Fruit fly (Drosophila melanogaster) whole organism, embryonic: Measurements from ENCODE around the gene Drice.

Experiments
- Awh ChIP-seq: fragments of 200-800 bp; sonication (Bioruptor generic); IDR thresholded peaks from 2 replicates; pipeline ENCODE4, ENCODE4 v1.3.6; 2022; ENCODE audit warnings: missing biosample characterization, missing genetic modification characterization
- BtbVII ChIP-seq: fragments of 200-800 bp; sonication (Bioruptor generic); optimal IDR thresholded peaks from 3 replicates; lab custom pipeline; 2017; ENCODE audit warnings: missing biosample characterization, mild to moderate bottlenecking, missing genetic modification characterization
- CG10543 ChIP-seq: fragments of 200-800 bp; sonication (Bioruptor generic); optimal IDR thresholded peaks from 3 replicates; lab custom pipeline; 2017; ENCODE audit warnings: missing biosample characterization, mild to moderate bottlenecking, missing genetic modification characterization, moderate library complexity
- CG11085 ChIP-seq: fragments of 200-800 bp; sonication (Bioruptor generic); IDR thresholded peaks from 2 replicates; pipeline ENCODE4 v1.3.6; 2022; ENCODE audit warnings: missing biosample characterization, missing genetic modification characterization
- CG12104 ChIP-seq: fragments of 200-800 bp; sonication (Bioruptor generic); optimal IDR thresholded peaks from 3 replicates; lab custom pipeline; 2016; ENCODE audit warnings: missing biosample characterization, missing genetic modification characterization
- CG12219 ChIP-seq: fragments of 200-800 bp; sonication (Bioruptor generic); optimal IDR thresholded peaks from 3 replicates; lab custom pipeline; 2018; ENCODE audit warnings: missing biosample characterization, mild to moderate bottlenecking, missing genetic modification characterization
- CG15269 ChIP-seq: fragments of 200-800 bp; sonication (Bioruptor generic); optimal IDR thresholded peaks from 2 replicates; lab custom pipeline; 2018; ENCODE audit warnings: missing biosample characterization, mild to moderate bottlenecking, missing genetic modification characterization, moderate library complexity
- CG17328 ChIP-seq: fragments of 200-800 bp; sonication (Bioruptor generic); IDR thresholded peaks from 2 replicates; pipeline ENCODE4 v1.3.6; 2022; ENCODE audit warnings: missing biosample characterization, missing genetic modification characterization
- CG17359 ChIP-seq: fragments of 200-800 bp; sonication (Bioruptor generic); optimal IDR thresholded peaks from 3 replicates; lab custom pipeline; 2018; ENCODE audit warnings: missing biosample characterization, mild to moderate bottlenecking, missing genetic modification characterization, moderate library complexity
- CG17912 ChIP-seq: fragments of 200-800 bp; sonication (Bioruptor generic); optimal IDR thresholded peaks from 2 replicates; lab custom pipeline; 2018; ENCODE audit warnings: missing biosample characterization, mild to moderate bottlenecking, missing genetic modification characterization
- CG30403 ChIP-seq: fragments of 200-800 bp; sonication (Bioruptor generic); optimal IDR thresholded peaks from 3 replicates; lab custom pipeline; 2016; ENCODE audit warnings: missing biosample characterization, missing genetic modification characterization
- CG31388 ChIP-seq: fragments of 200-800 bp; sonication (Bioruptor generic); optimal IDR thresholded peaks from 2 replicates; lab custom pipeline; 2016; ENCODE audit warnings: missing biosample characterization, missing genetic modification characterization
- CG3995 ChIP-seq: fragments of 200-800 bp; sonication (Bioruptor generic); optimal IDR thresholded peaks from 3 replicates; lab custom pipeline; 2016; ENCODE audit warnings: missing biosample characterization, missing genetic modification characterization
- CG5180 ChIP-seq: fragments of 200-800 bp; sonication (Bioruptor generic); optimal IDR thresholded peaks from 3 replicates; lab custom pipeline; 2017; ENCODE audit warnings: missing biosample characterization, missing genetic modification characterization, mild to moderate bottlenecking, moderate library complexity, missing genetic modification reagents
- CG6791 ChIP-seq: fragments of 200-800 bp; sonication (Bioruptor generic); IDR thresholded peaks from 3 replicates; pipeline ENCODE4 v1.3.6; 2022; ENCODE audit warnings: missing biosample characterization, missing genetic modification characterization; ENCODE audit not compliant: partially characterized antibody
- CG7372 ChIP-seq: fragments of 200-800 bp; sonication (Bioruptor generic); IDR thresholded peaks from 2 replicates; pipeline ENCODE4 v1.3.6; 2022; ENCODE audit warnings: missing biosample characterization, missing genetic modification characterization
- CG7963 ChIP-seq: fragments of 200-800 bp; sonication (Bioruptor generic); IDR thresholded peaks from 3 replicates; pipeline ENCODE4 v1.3.6; 2022; ENCODE audit warnings: missing biosample characterization, missing genetic modification characterization; ENCODE audit not compliant: partially characterized antibody
- Dll ChIP-seq: fragments of 200-800 bp; sonication (Bioruptor generic); IDR thresholded peaks from 4 replicates; pipeline ENCODE4 v1.3.6; 2022; ENCODE audit warnings: missing biosample characterization, missing genetic modification characterization; ENCODE audit not compliant: partially characterized antibody
- Elba2 ChIP-seq: fragments of 200-800 bp; sonication (Bioruptor generic); optimal IDR thresholded peaks from 3 replicates; lab custom pipeline; 2016; ENCODE audit warnings: missing biosample characterization, missing genetic modification characterization
- Gug ChIP-seq: fragments of 200-800 bp; sonication (Bioruptor generic); IDR thresholded peaks from 4 replicates; pipeline ENCODE4 v1.3.6; 2022; ENCODE audit warnings: missing biosample characterization, missing genetic modification characterization
- HLH3B ChIP-seq: fragments of 200-800 bp; sonication (Bioruptor generic); IDR thresholded peaks from 2 replicates; pipeline ENCODE4 v1.3.6; 2022; ENCODE audit warnings: missing biosample characterization, missing genetic modification characterization
- HLH4C ChIP-seq: fragments of 200-800 bp; sonication (Bioruptor generic); IDR thresholded peaks from 3 replicates; pipeline ENCODE4 v1.3.6; 2022; ENCODE audit warnings: missing biosample characterization, missing genetic modification characterization; ENCODE audit not compliant: partially characterized antibody
- HmgZ ChIP-seq: fragments of 200-800 bp; sonication (Bioruptor generic); optimal IDR thresholded peaks from 2 replicates; lab custom pipeline; 2018; ENCODE audit warnings: missing biosample characterization, mild to moderate bottlenecking, missing genetic modification characterization
- Hr39 ChIP-seq: fragments of >200 bp; optimal IDR thresholded peaks from 2 replicates; lab custom pipeline; 2017
- Lim3 ChIP-seq: fragments of 200-800 bp; sonication (Bioruptor generic); IDR thresholded peaks from 2 replicates; pipeline ENCODE4 v1.3.6; 2022; ENCODE audit warnings: missing biosample characterization, missing genetic modification characterization
- MTF-1 ChIP-seq: fragments of 200-800 bp; sonication (Bioruptor generic); optimal IDR thresholded peaks from 2 replicates; lab custom pipeline; 2018; ENCODE audit warnings: missing biosample characterization, mild to moderate bottlenecking, missing genetic modification characterization, borderline replicate concordance
- Med ChIP-seq: fragments of 200-800 bp; sonication (Bioruptor generic); peaks from one replicate; lab custom pipeline; 2016; ENCODE audit warnings: missing biosample characterization, missing genetic modification characterization, mild to moderate bottlenecking, inconsistent platforms, moderate library complexity
- Myb ChIP-seq: fragments of 200-800 bp; sonication (Bioruptor generic); optimal IDR thresholded peaks from 2 replicates; lab custom pipeline; 2016; ENCODE audit warnings: missing biosample characterization, missing genetic modification characterization
- NK7.1 ChIP-seq: fragments of 200-800 bp; sonication (Bioruptor generic); optimal IDR thresholded peaks from 3 replicates; lab custom pipeline; 2016; ENCODE audit warnings: missing biosample characterization, missing genetic modification characterization
- Sin3A ChIP-seq: fragments of >200 bp; optimal IDR thresholded peaks from 2 replicates; lab custom pipeline; 2018
- TFAM ChIP-seq: fragments of 200-800 bp; sonication (Bioruptor generic); optimal IDR thresholded peaks from 2 replicates; lab custom pipeline; 2017; ENCODE audit warnings: missing biosample characterization, missing genetic modification characterization, inconsistent platforms
- YL-1 ChIP-seq: fragments of 200-800 bp; sonication (Bioruptor generic); optimal IDR thresholded peaks from 3 replicates; lab custom pipeline; 2017; ENCODE audit warnings: missing biosample characterization, mild to moderate bottlenecking, missing genetic modification characterization
- ap ChIP-seq: fragments of 200-800 bp; sonication (Bioruptor generic); IDR thresholded peaks from 2 replicates; pipeline ENCODE4 v1.3.6; 2022; ENCODE audit warnings: missing biosample characterization, missing genetic modification characterization
- ara ChIP-seq: fragments of 200-800 bp; sonication (Bioruptor generic); IDR thresholded peaks from 2 replicates; pipeline ENCODE4 v1.3.6; 2022; ENCODE audit warnings: missing biosample characterization, missing genetic modification characterization
- ash1 ChIP-seq: fragments of 200-800 bp; sonication (Bioruptor generic); optimal IDR thresholded peaks from 2 replicates; lab custom pipeline; 2018; ENCODE audit warnings: missing biosample characterization, mild to moderate bottlenecking, missing genetic modification characterization
- ato ChIP-seq: fragments of 200-800 bp; sonication (Bioruptor generic); IDR thresholded peaks from 2 replicates; pipeline ENCODE4 v1.3.6; 2022; ENCODE audit warnings: missing biosample characterization, missing genetic modification characterization; ENCODE audit not compliant: partially characterized antibody
- bab2 ChIP-seq: fragments of 200-800 bp; sonication (Bioruptor generic); optimal IDR thresholded peaks from 2 replicates; lab custom pipeline; 2016; ENCODE audit warnings: missing biosample characterization, missing genetic modification characterization
- br ChIP-seq: fragments of >200 bp; optimal IDR thresholded peaks from 2 replicates; lab custom pipeline; 2017
- chinmo ChIP-seq: fragments of 200-800 bp; sonication (Bioruptor generic); IDR thresholded peaks from 4 replicates; pipeline ENCODE4 v1.3.6; 2022; ENCODE audit warnings: missing biosample characterization, missing genetic modification characterization; ENCODE audit not compliant: partially characterized antibody
- danr ChIP-seq: fragments of 200-800 bp; sonication (Bioruptor generic); IDR thresholded peaks from 2 replicates; pipeline ENCODE4 v1.3.6; 2022; ENCODE audit warnings: missing biosample characterization, missing genetic modification characterization
- ewg ChIP-seq: fragments of 200-800 bp; sonication (Bioruptor generic); optimal IDR thresholded peaks from 3 replicates; lab custom pipeline; 2017; ENCODE audit warnings: mild to moderate bottlenecking, missing biosample characterization, missing genetic modification reagents, missing genetic modification characterization
- hb ChIP-seq: fragments of 200-800 bp; sonication (Bioruptor generic); IDR thresholded peaks from 3 replicates; pipeline ENCODE4 v1.3.6; 2022; ENCODE audit warnings: missing biosample characterization, missing genetic modification characterization; ENCODE audit not compliant: partially characterized antibody
- ind ChIP-seq: fragments of 200-800 bp; sonication (Bioruptor generic); optimal IDR thresholded peaks from 3 replicates; lab custom pipeline; 2016; ENCODE audit warnings: missing biosample characterization, missing genetic modification characterization
- jumu ChIP-seq: fragments of 200-800 bp; sonication (Bioruptor generic); optimal IDR thresholded peaks from 3 replicates; lab custom pipeline; 2016; ENCODE audit warnings: missing biosample characterization, missing genetic modification characterization
- repo ChIP-seq: fragments of 200-800 bp; sonication (Bioruptor generic); optimal IDR thresholded peaks from 2 replicates; lab custom pipeline; 2016; ENCODE audit warnings: missing biosample characterization, missing genetic modification characterization
- rib ChIP-seq: fragments of 200-800 bp; sonication (Bioruptor generic); IDR thresholded peaks from 2 replicates; pipeline ENCODE4 v1.3.6; 2022; ENCODE audit warnings: missing biosample characterization, missing genetic modification characterization
- sc ChIP-seq, 3 experiments: fragments of >200 bp in 2 of 3; fragments of 200-800 bp in 1 of 3; sonication (Bioruptor generic) in 1 of 3; optimal IDR thresholded peaks; 2 replicates in 2 of 3; 3 replicates in 1 of 3; lab custom pipeline; 2017; ENCODE audit warnings: mild to moderate bottlenecking in 1 of 3, missing biosample characterization in 1 of 3, missing genetic modification characterization in 1 of 3, missing genetic modification reagents in 1 of 3
- sens ChIP-seq: fragments of 200-800 bp; sonication (Bioruptor generic); peaks from one replicate; lab custom pipeline; 2016; ENCODE audit warnings: missing biosample characterization, missing genetic modification characterization
- sob ChIP-seq: fragments of 200-800 bp; sonication (Bioruptor generic); IDR thresholded peaks from 2 replicates; pipeline ENCODE4 v1.3.6; 2022; ENCODE audit warnings: missing biosample characterization, missing genetic modification characterization
- vvl ChIP-seq: fragments of 200-800 bp; sonication (Bioruptor generic); IDR thresholded peaks from 2 replicates; pipeline ENCODE4 v1.3.6; 2022; ENCODE audit warnings: missing biosample characterization, missing genetic modification characterization

Drice gene

DNA sequence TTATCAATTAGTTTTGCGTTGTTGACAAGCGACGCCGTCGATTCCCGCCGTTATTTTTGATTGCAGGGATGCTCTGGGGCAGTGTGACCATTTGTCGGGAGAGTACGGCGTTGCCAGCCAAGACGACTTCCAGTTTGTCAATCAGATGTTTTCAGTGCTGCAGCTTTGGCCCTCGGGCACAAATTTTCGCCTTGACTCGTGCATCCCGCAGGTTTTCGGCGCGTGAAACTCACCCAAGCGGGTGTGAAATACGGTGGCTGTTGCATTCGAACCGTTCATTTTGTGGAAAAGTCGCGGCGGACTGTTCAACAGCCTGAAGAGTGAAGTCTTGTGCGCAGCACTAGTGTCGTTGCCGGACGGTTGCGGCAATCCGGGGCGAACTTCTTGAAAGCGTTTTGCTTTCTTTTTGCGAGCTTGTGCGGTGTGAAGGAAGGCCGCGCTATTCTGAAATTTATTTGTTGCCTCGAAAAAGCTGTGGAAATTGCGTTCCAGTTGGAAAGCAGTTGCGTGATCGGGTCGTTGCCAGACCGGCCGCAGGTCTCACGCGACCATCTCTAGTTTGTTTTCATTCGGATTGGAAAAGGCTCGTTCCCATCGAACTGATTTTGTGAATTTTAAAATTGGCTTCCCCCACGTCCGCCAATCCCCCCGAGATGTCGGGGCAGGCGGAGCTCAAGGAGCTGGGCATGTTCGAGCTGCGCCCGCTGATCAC lies 7.4 kb downstream of the Drice start, which contains the start of the genes ca and ncd (continued):
- TF ChIP-seq Elba2 (peak; percentile 82), HLH3B (GFP tag; lab: Robert Waterston, UW) (no peak), Med (GFP tag; lab: Kevin White, UChicago) (peak; percentile 63), sob (GFP tag; lab: Robert Waterston, UW) (no peak), Gug (GFP tag; lab: Robert Waterston, UW) (no peak), CG7963 (GFP tag; lab: Robert Waterston, UW) (peak; percentile 61; the same call in 1 of the 3 replicates), danr (GFP tag; lab: Robert Waterston, UW) (no peak), CG15269 (no peak), Myb (GFP tag; lab: Kevin White, UChicago) (peak; percentile 93), ato (GFP tag; lab: Robert Waterston, UW) (no peak), CG7372 (GFP tag; lab: Robert Waterston, UW) (no peak), CG30403 (GFP tag; lab: Kevin White, UChicago) (no peak), vvl (GFP tag; lab: Robert Waterston, UW) (no peak), Lim3 (GFP tag; lab: Robert Waterston, UW) (no peak), Dll (GFP tag; lab: Robert Waterston, UW) (peak; percentile 74), CG6791 (GFP tag; lab: Robert Waterston, UW) (0 out of 3 replicates have a peak, but pooled peaks have one; percentile 44), CG17359 (no peak), CG11085 (GFP tag; lab: Robert Waterston, UW) (no peak), CG3995 (GFP tag; lab: Kevin White, UChicago) (no peak), Sin3A (lab: Kevin White, UChicago) (peak; percentile 96), sens (peak; percentile 47), BtbVII (GFP tag; lab: Kevin White, UChicago) (no peak), br (no peak), HmgZ (tag; lab: Kevin White, UChicago) (peak; percentile 15), MTF-1 (GFP tag; lab: Kevin White, UChicago) (no peak), bab2 (GFP tag; lab: Kevin White, UChicago) (no peak), CG12219 (GFP tag; lab: Kevin White, UChicago) (no peak), NK7.1 (no peak), CG5180 (GFP tag; lab: Kevin White, UChicago) (no peak), TFAM (GFP tag; lab: Kevin White, UChicago) (no peak), HLH4C (GFP tag; lab: Robert Waterston, UW) (peak; percentile 30; the same call in 2 of the 3 replicates), ash1 (GFP tag; lab: Kevin White, UChicago) (no peak), YL-1 (GFP tag; lab: Kevin White, UChicago) (peak; percentile 92), hb (GFP tag; lab: Robert Waterston, UW) (peak; percentile 55; the same call in 1 of the 3 replicates), CG31388 (GFP tag; lab: Kevin White, UChicago) (no peak), ara (GFP tag; lab: Robert Waterston, UW) (no peak), Awh (GFP tag; lab: Robert Waterston, UW) (no peak), CG10543 (GFP tag; lab: Kevin White, UChicago) (no peak), Hr39 (lab: Kevin White, UChicago) (no peak), CG12104 (GFP tag; lab: Kevin White, UChicago) (no peak), CG17328 (no peak), ind (GFP tag; lab: Kevin White, UChicago) (no peak), sc (optimal IDR thresholded peaks at IDR 0.05; lab: Kevin White, UChicago) (no peak), sc (GFP tag; optimal IDR thresholded peaks at IDR 0.05; lab: Kevin White, UChicago) (no peak), ewg (GFP tag; lab: Kevin White, UChicago) (no peak), jumu (GFP tag; lab: Kevin White, UChicago) (peak; percentile 62), chinmo (GFP tag; lab: Robert Waterston, UW) (0 out of 4 replicates have a peak, but pooled peaks have one; percentile 64), repo (GFP tag; lab: Kevin White, UChicago) (no peak), ap (GFP tag; lab: Robert Waterston, UW) (no peak), rib (GFP tag; lab: Robert Waterston, UW) (no peak), CG17912 (GFP tag; lab: Kevin White, UChicago) (no peak)
